Worm (Caenorhabditis elegans) whole organism, midembryonic: Measurements from ENCODE around the gene epc-1.

Source experiments
- T22C8.4 ChIP-seq: fragments of 200-800 bp; sonication (Bioruptor generic); IDR thresholded peaks from 2 replicates; pipeline ENCODE4 v1.3.6; 2022; ENCODE audit warnings: missing genetic modification characterization, missing compliant biosample characterization
- cog-1 ChIP-seq: sonication (generic microtip); optimal IDR thresholded peaks from 2 replicates; lab custom pipeline; 2016; ENCODE audit warnings: missing genetic modification characterization, missing compliant biosample characterization
- klf-2 ChIP-seq: fragments of 200-800 bp; sonication (Bioruptor generic); conservative IDR thresholded peaks from 2 replicates; pipeline ENCODE4 v1.3.6; 2022; ENCODE audit warnings: missing genetic modification reagents, missing genetic modification characterization, missing compliant biosample characterization
- ref-1 ChIP-seq: fragments of 200-800 bp; sonication (Bioruptor generic); conservative IDR thresholded peaks from 2 replicates; pipeline ENCODE4 v1.3.6; 2022; ENCODE audit warnings: missing genetic modification reagents, missing genetic modification characterization, missing compliant biosample characterization
- ztf-29 ChIP-seq: fragments of 200-800 bp; sonication (Bioruptor generic); IDR thresholded peaks from 2 replicates; pipeline ENCODE4 v1.3.6; 2022; ENCODE audit warnings: missing genetic modification reagents, missing genetic modification characterization, missing compliant biosample characterization

DNA sequence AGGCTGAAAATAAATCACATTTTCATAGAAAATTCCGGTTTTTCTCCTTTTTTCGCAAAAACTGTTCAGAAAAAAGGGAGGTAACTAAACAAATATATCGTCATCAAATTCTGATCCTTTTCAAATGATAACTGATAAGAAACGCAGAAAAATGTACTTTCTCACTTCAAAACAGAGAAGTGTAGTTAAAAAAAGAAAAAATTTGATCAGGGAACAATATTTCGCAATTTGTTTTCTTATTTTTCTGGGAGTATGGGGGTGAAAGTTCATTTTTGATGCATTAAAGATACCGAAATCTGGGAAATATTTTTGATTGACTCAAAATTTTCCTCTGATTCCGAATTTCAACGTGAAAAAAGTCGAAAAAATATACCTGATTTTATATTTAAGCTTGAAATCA is 2.2 kb downstream of the epc-1 start:
- TF ChIP-seq ztf-29 (GFP tag; lab: Robert Waterston, UW) (no peak), T22C8.4 (GFP tag; lab: Robert Waterston, UW) (no peak), klf-2 (GFP tag; lab: Robert Waterston, UW) (no peak), ref-1 (GFP tag; lab: Robert Waterston, UW) (no peak), cog-1 (tag; lab: Kevin White, UChicago) (no peak)
